Worm (Caenorhabditis elegans) whole organism, early embryonic: ENCODE results near the gene tab-1.

Experiments
- B0310.2 ChIP-seq: sonication (generic microtip); optimal IDR thresholded peaks from 2 replicates; lab custom pipeline; 2016; ENCODE audit warnings: mild to moderate bottlenecking, missing genetic modification characterization, missing compliant biosample characterization
- F13C5.2 ChIP-seq: sonication (generic microtip); optimal IDR thresholded peaks from 2 replicates; lab custom pipeline; 2017; ENCODE audit warnings: mild to moderate bottlenecking, missing genetic modification characterization, inconsistent platforms, missing compliant biosample characterization
- aly-1 ChIP-seq: sonication (generic microtip); optimal IDR thresholded peaks from 2 replicates; lab custom pipeline; 2016; ENCODE audit warnings: missing genetic modification characterization, missing compliant biosample characterization
- ama-1 ChIP-seq: fragments of 150-350 bp; optimal IDR thresholded peaks from 2 replicates; lab custom pipeline; 2014
- ceh-13 ChIP-seq: fragments of 200-800 bp; sonication (Bioruptor generic); optimal IDR thresholded peaks from 2 replicates; lab custom pipeline; 2018; ENCODE audit warnings: mild to moderate bottlenecking, missing genetic modification characterization, missing compliant biosample characterization
- ceh-36 ChIP-seq: sonication (generic microtip); optimal IDR thresholded peaks from 2 replicates; lab custom pipeline; 2016; ENCODE audit warnings: missing genetic modification characterization, inconsistent platforms, missing compliant biosample characterization
- ets-7 ChIP-seq: sonication (generic microtip); optimal IDR thresholded peaks from 2 replicates; lab custom pipeline; 2016; ENCODE audit warnings: missing genotype, missing genetic modification characterization, missing compliant biosample characterization
- flt-1 ChIP-seq: fragments of 200-800 bp; sonication (Bioruptor generic); IDR thresholded peaks from 2 replicates; pipeline ENCODE4 v1.3.6; 2022; ENCODE audit warnings: missing genetic modification characterization, missing compliant biosample characterization
- hmbx-1 ChIP-seq: sonication (generic microtip); optimal IDR thresholded peaks from 2 replicates; lab custom pipeline; 2016; ENCODE audit warnings: mild to moderate bottlenecking, missing genetic modification characterization, missing compliant biosample characterization
- hmg-4 ChIP-seq: fragments of 200-800 bp; sonication (Bioruptor generic); optimal IDR thresholded peaks from 2 replicates; lab custom pipeline; 2018; ENCODE audit warnings: mild to moderate bottlenecking, missing genetic modification characterization, missing compliant biosample characterization
- hnd-1 ChIP-seq: sonication (generic microtip); optimal IDR thresholded peaks from 2 replicates; lab custom pipeline; 2016; ENCODE audit warnings: missing genetic modification characterization, missing compliant biosample characterization
- pes-1 ChIP-seq: fragments of 200-800 bp; sonication (Bioruptor generic); IDR thresholded peaks from 2 replicates; pipeline ENCODE4 v1.3.6; 2022; ENCODE audit warnings: missing genetic modification reagents, missing genetic modification characterization, missing compliant biosample characterization
- scrt-1 ChIP-seq: fragments of 200-800 bp; sonication (Bioruptor generic); IDR thresholded peaks from 2 replicates; pipeline ENCODE4 v1.3.6; 2022; ENCODE audit warnings: missing genetic modification characterization, missing compliant biosample characterization
- sea-1 ChIP-seq: fragments of 200-800 bp; sonication (Bioruptor generic); conservative IDR thresholded peaks from 2 replicates; pipeline ENCODE4 v1.3.6; 2022; ENCODE audit warnings: missing genetic modification characterization, missing compliant biosample characterization
- tbx-11 ChIP-seq: fragments of 200-800 bp; sonication (Bioruptor generic); IDR thresholded peaks from 2 replicates; pipeline ENCODE4 v1.3.6; 2022; ENCODE audit warnings: missing genetic modification characterization, missing compliant biosample characterization
- tbx-37 ChIP-seq: fragments of 200-800 bp; sonication (Bioruptor generic); conservative IDR thresholded peaks from 2 replicates; pipeline ENCODE4 v1.3.6; 2022; ENCODE audit warnings: missing genetic modification reagents, missing genetic modification characterization, missing compliant biosample characterization
- tra-4 ChIP-seq: sonication (generic microtip); optimal IDR thresholded peaks from 2 replicates; lab custom pipeline; 2017; ENCODE audit warnings: missing genetic modification characterization, missing compliant biosample characterization

Gene tab-1

ce11 chrII:6826726-6827125 is 23.6 kb downstream of the tab-1 start:
- TF ChIP-seq hmbx-1 = no peak
- TF ChIP-seq tra-4 (tag; lab: Kevin White, UChicago) = no peak
- TF ChIP-seq F13C5.2 (tag; lab: Kevin White, UChicago) = no peak
- no peak for TF ChIP-seq sea-1
- TF ChIP-seq hmg-4 (GFP tag; lab: Kevin White, UChicago) = no peak
- no peak for TF ChIP-seq hnd-1 (tag; lab: Kevin White, UChicago)
- TF ChIP-seq ceh-36 (tag; lab: Kevin White, UChicago) = no peak
- TF ChIP-seq ceh-13 (GFP tag; lab: Kevin White, UChicago) = no peak
- no peak for TF ChIP-seq aly-1 (tag; lab: Kevin White, UChicago)

DNA sequence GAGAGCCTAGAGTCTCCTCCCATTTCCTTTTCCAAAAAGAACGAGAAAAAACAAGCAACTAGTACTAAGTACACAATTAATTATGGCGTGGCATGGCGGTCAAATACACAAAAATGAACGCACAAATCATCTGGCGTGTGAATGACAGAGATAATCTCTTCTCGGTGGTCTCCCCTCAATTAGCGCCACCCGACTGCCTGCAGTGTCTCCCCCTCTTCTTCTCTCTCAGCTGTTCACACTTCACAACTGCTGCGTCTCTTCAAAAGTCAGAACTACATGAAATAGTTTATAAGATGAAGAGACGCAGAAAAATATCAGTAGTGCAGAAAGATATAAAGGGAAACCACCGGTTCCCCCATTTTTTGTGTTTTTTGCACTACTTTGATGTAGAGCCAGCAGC is 24.3 kb downstream of the tab-1 start:
- TF ChIP-seq ceh-36 (tag; lab: Kevin White, UChicago) = peak; percentile 88
- peak; percentile 30 for TF ChIP-seq hmg-4 (GFP tag; lab: Kevin White, UChicago)
- TF ChIP-seq tbx-37 (GFP tag; lab: Robert Waterston, UW) = no peak

DNA sequence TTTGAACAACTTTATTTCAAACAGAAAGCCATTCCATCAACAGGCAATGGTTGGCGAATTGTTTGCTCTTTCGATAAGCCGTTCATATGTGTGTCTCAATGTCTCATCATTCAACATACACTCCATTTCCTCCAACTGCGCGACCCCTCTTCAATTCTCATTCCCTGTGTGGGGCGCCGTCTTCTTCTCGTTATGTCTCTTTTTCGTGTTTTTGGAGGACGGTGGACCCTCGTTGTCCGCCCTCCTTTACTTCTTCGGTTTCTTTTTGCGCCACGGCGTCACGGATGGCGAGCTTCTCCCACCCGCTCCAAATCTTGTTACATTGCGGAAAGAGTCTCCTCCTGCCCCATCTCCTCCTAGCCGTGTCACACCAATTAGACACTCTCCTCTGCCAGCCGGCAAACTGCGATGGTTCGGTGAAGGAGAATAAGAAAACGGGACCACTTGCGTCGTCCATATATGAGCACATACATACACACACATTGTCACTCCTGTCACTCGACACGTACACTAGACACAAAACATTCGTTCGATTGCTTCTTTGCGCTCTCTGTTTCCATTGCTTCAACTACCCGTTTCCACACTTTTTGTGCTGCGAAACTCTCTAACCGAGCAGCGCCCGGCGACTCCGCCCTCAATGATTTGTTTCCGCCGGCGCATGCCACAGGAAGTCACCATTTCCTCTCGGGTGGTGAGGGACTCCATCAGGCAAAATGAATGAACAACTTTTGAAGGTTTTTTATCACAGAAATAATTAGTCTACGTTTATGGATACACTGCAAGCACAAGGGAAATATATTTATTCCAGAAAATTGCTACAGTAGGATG is 25.2 kb downstream of the tab-1 start:
- TF ChIP-seq ets-7 (tag; lab: Kevin White, UChicago) (no peak), hmg-4 (GFP tag; lab: Kevin White, UChicago) (peak; percentile 43), ceh-13 (GFP tag; lab: Kevin White, UChicago) (no peak), tbx-37 (GFP tag; lab: Robert Waterston, UW) (0 out of 2 replicates have a peak, but pooled peaks have one; percentile 35), ceh-36 (tag; lab: Kevin White, UChicago) (peak; percentile 50)

DNA sequence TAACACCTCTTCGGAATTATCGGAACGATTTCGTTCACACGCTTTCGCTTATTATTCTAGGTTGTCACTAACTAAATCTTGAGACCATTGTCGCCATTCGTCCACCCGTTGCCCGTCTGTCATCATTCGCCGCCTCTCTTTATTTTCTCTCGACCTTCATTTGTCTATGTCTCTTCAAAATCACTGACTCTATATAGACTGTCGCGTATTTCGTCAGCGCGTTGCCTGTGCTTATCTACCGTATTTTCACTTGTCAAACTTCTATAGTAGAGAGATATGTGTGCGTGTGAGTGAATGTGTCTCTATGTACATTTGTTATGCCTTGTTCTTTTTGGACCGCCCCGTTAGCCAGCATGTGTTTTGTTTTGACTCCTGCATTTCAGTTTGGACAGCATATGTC is 26.0 kb downstream of the tab-1 start:
- no peak for TF ChIP-seq hmg-4 (GFP tag; lab: Kevin White, UChicago)
- TF ChIP-seq ceh-13 (GFP tag; lab: Kevin White, UChicago) = no peak
- TF ChIP-seq ets-7 (tag; lab: Kevin White, UChicago) = no peak
- no peak for TF ChIP-seq hmbx-1
- no peak for TF ChIP-seq B0310.2 (tag; lab: Kevin White, UChicago)
- no peak for TF ChIP-seq tbx-11 (GFP tag; lab: Robert Waterston, UW)
- no peak for TF ChIP-seq sea-1
- no peak for TF ChIP-seq hnd-1 (tag; lab: Kevin White, UChicago)

DNA sequence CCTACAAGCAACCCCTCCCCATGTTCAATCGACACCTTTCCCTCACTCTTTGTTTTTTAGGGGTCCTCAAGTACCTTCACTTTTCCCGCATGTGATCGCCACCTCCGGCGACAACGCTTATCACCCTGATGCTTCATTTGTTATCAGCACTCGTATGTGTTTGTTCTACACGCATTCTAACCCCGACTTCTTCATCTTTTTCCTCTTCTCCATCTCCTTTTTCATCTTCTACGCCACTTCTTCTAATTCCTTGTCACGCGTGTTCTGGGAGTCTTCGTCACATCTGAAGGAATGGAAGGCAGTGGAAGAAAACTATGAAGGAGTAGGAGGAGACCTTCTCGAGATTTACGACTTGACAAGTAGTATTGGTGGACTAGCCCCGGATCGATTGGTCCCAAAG is 26.9 kb downstream of the tab-1 start:
- TF ChIP-seq hmg-4 (GFP tag; lab: Kevin White, UChicago) = no peak
- peak; percentile 45 for TF ChIP-seq ceh-36 (tag; lab: Kevin White, UChicago)

DNA sequence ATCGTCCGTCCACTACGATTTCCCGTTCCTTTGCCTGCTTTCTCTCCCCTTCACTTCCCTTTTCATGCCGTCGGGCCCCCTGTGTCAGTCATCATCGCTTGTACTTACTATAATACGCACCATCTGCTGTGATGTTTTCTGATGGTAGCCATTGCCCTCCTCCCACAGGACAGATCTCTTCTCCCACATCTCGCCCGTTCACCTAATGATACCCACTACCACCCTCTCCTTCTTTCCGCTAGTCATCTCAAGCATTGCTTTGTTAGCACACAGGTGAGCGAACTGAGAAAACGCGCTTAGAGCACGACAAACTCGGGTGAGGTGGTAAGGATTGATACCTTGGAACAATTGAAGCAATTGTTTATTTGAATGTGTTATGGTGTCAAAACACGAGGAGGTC is 27.8 kb downstream of the tab-1 start:
- no peak for TF ChIP-seq flt-1
- no peak for TF ChIP-seq sea-1
- TF ChIP-seq ceh-13 (GFP tag; lab: Kevin White, UChicago) = no peak
- no peak for TF ChIP-seq ama-1 (lab: Kevin White, UChicago)
- no peak for TF ChIP-seq scrt-1
- TF ChIP-seq hnd-1 (tag; lab: Kevin White, UChicago) = no peak
- TF ChIP-seq tbx-11 (GFP tag; lab: Robert Waterston, UW) = no peak
- TF ChIP-seq hmbx-1 = no peak
- peak; percentile 40 for TF ChIP-seq ceh-36 (tag; lab: Kevin White, UChicago)
- no peak for TF ChIP-seq B0310.2 (tag; lab: Kevin White, UChicago)
- TF ChIP-seq aly-1 (tag; lab: Kevin White, UChicago) = no peak
- TF ChIP-seq ets-7 (tag; lab: Kevin White, UChicago) = no peak
- TF ChIP-seq hmg-4 (GFP tag; lab: Kevin White, UChicago) = peak; percentile 57
- TF ChIP-seq pes-1 (GFP tag; lab: Robert Waterston, UW) = no peak
- TF ChIP-seq tbx-37 (GFP tag; lab: Robert Waterston, UW) = no peak

- TF ChIP-seq F13C5.2 (tag; lab: Kevin White, UChicago) = no peak
- no peak for TF ChIP-seq tbx-37 (GFP tag; lab: Robert Waterston, UW)
- TF ChIP-seq hmg-4 (GFP tag; lab: Kevin White, UChicago) = peak; percentile 77
- no peak for TF ChIP-seq hmbx-1
- no peak for TF ChIP-seq flt-1
- no peak for TF ChIP-seq ama-1 (lab: Kevin White, UChicago)
- no peak for TF ChIP-seq scrt-1
- no peak for TF ChIP-seq ceh-13 (GFP tag; lab: Kevin White, UChicago)
- 0 out of 2 replicates have a peak, but pooled peaks have one; percentile 44 for TF ChIP-seq sea-1
- TF ChIP-seq ets-7 (tag; lab: Kevin White, UChicago) = peak; percentile 12
- TF ChIP-seq pes-1 (GFP tag; lab: Robert Waterston, UW) = no peak
- TF ChIP-seq tbx-11 (GFP tag; lab: Robert Waterston, UW) = no peak
- no peak for TF ChIP-seq B0310.2 (tag; lab: Kevin White, UChicago)
- TF ChIP-seq aly-1 (tag; lab: Kevin White, UChicago) = no peak
- TF ChIP-seq ceh-36 (tag; lab: Kevin White, UChicago) = peak; percentile 83
- TF ChIP-seq hnd-1 (tag; lab: Kevin White, UChicago) = no peak
- no peak for TF ChIP-seq tra-4 (tag; lab: Kevin White, UChicago)
Measured at ce11 chrII:6831531-6832201, 28.5 kb downstream of the tab-1 start.
